Worm (Caenorhabditis elegans) whole organism, L4 larva: ENCODE measurements around the gene cyp-13A6.

Source experiments
- Y48G9A.11 ChIP-seq: fragments of 200-800 bp; sonication (Bioruptor generic); IDR thresholded peaks from 2 replicates; pipeline ENCODE4 v1.3.6; 2022; ENCODE audit warnings: missing genetic modification reagents, missing genetic modification characterization, missing compliant biosample characterization
- Y5F2A.4 ChIP-seq: fragments of 200-800 bp; sonication (Bioruptor generic); optimal IDR thresholded peaks from 2 replicates; lab custom pipeline; 2018; ENCODE audit warnings: mild to moderate bottlenecking, missing genetic modification characterization, missing compliant biosample characterization
- aha-1 ChIP-seq: fragments of 150-350 bp; peaks from one replicate; lab custom pipeline; 2014; ENCODE audit warnings: missing biosample characterization, missing genetic modification characterization
- arid-1 ChIP-seq: fragments of 200-800 bp; sonication (Bioruptor generic); conservative IDR thresholded peaks from 2 replicates; pipeline ENCODE4 v1.3.6; 2022; ENCODE audit warnings: missing genetic modification reagents, missing genetic modification characterization, missing compliant biosample characterization
- ceh-20 ChIP-seq: fragments of 200-800 bp; sonication (Bioruptor generic); IDR thresholded peaks from 2 replicates; pipeline ENCODE4 v1.3.6; 2022; ENCODE audit warnings: missing genetic modification reagents, missing genetic modification characterization, missing compliant biosample characterization
- ceh-28 ChIP-seq: fragments of 150-350 bp; optimal IDR thresholded peaks from 2 replicates; lab custom pipeline; 2014; ENCODE audit warnings: missing biosample characterization, missing genetic modification reagents, missing genetic modification characterization
- ceh-44 ChIP-seq: fragments of 200-800 bp; sonication (Bioruptor generic); IDR thresholded peaks from 2 replicates; pipeline ENCODE4 v1.3.6; 2022; ENCODE audit warnings: missing genetic modification reagents, missing genetic modification characterization, missing compliant biosample characterization
- ceh-62 ChIP-seq: sonication (generic microtip); optimal IDR thresholded peaks from 2 replicates; lab custom pipeline; 2017; ENCODE audit warnings: missing biosample characterization, missing genetic modification characterization
- cey-2 ChIP-seq: sonication (generic microtip); optimal IDR thresholded peaks from 3 replicates; lab custom pipeline; 2017; ENCODE audit warnings: missing genetic modification characterization, mild to moderate bottlenecking, missing compliant biosample characterization, antibody characterized with exemption, borderline replicate concordance; ENCODE audit not compliant: insufficient read depth
- daf-12 ChIP-seq: fragments of 150-350 bp; optimal IDR thresholded peaks from 2 replicates; lab custom pipeline; 2014; ENCODE audit warnings: missing biosample characterization, missing genetic modification reagents, missing genetic modification characterization
- dmd-6 ChIP-seq: fragments of 200-800 bp; sonication (Bioruptor generic); IDR thresholded peaks from 2 replicates; pipeline ENCODE4 v1.3.6; 2022; ENCODE audit warnings: missing genetic modification reagents, missing genetic modification characterization, missing compliant biosample characterization
- dmd-8 ChIP-seq: fragments of 200-800 bp; sonication (Bioruptor generic); IDR thresholded peaks from 2 replicates; pipeline ENCODE4 v1.3.6; 2022; ENCODE audit warnings: missing genetic modification characterization, missing compliant biosample characterization
- dve-1 ChIP-seq: sonication (generic microtip); optimal IDR thresholded peaks from 2 replicates; lab custom pipeline; 2017; ENCODE audit warnings: antibody characterized with exemption, mild to moderate bottlenecking, missing genetic modification characterization, missing compliant biosample characterization; ENCODE audit not compliant: insufficient read depth
- egl-43 ChIP-seq: fragments of 200-800 bp; sonication (Bioruptor generic); IDR thresholded peaks from 2 replicates; pipeline ENCODE4 v1.3.6; 2022; ENCODE audit warnings: missing genetic modification reagents, missing genetic modification characterization, missing compliant biosample characterization
- fkh-10 ChIP-seq: fragments of 150-350 bp; optimal IDR thresholded peaks from 2 replicates; lab custom pipeline; 2014; ENCODE audit warnings: missing biosample characterization, missing genetic modification reagents, missing genetic modification characterization
- fos-1 ChIP-seq: fragments of 150-350 bp; optimal IDR thresholded peaks from 2 replicates; lab custom pipeline; 2014; ENCODE audit warnings: missing biosample characterization, missing genetic modification characterization
- hlh-11 ChIP-seq: fragments of 200-800 bp; sonication (Bioruptor generic); optimal IDR thresholded peaks from 2 replicates; lab custom pipeline; 2018; ENCODE audit warnings: mild to moderate bottlenecking, missing genetic modification characterization, missing compliant biosample characterization
- hlh-30 ChIP-seq: sonication (generic microtip); optimal IDR thresholded peaks from 2 replicates; lab custom pipeline; 2017; ENCODE audit warnings: antibody characterized with exemption, mild to moderate bottlenecking, missing genetic modification characterization, missing compliant biosample characterization; ENCODE audit not compliant: insufficient read depth
- hmg-1.1 ChIP-seq: fragments of 200-800 bp; sonication (Bioruptor generic); IDR thresholded peaks from 2 replicates; pipeline ENCODE4 v1.3.6; 2022; ENCODE audit warnings: missing genetic modification reagents, missing genetic modification characterization, missing compliant biosample characterization
- lin-13 ChIP-seq: fragments of 150-350 bp; optimal IDR thresholded peaks from 2 replicates; lab custom pipeline; 2014; ENCODE audit warnings: missing biosample characterization, missing genetic modification reagents, missing genetic modification characterization
- lin-15B ChIP-seq: fragments of 150-350 bp; sonication (generic microtip); optimal IDR thresholded peaks from 3 replicates; lab custom pipeline; 2014; ENCODE audit warnings: missing biosample characterization, missing genetic modification characterization
- lsy-2 ChIP-seq, 2 experiments: fragments of 150-350 bp in 1 of 2; sonication (generic microtip) in 1 of 2; optimal IDR thresholded peaks; 2 replicates each; lab custom pipeline; 2014 to 2017; ENCODE audit warnings: missing biosample characterization in 2 of 2, missing genetic modification characterization in 2 of 2
- mep-1 ChIP-seq: fragments of 150-350 bp; sonication (generic microtip); optimal IDR thresholded peaks from 3 replicates; lab custom pipeline; 2014; ENCODE audit warnings: missing biosample characterization, missing genetic modification characterization
- mxl-2 ChIP-seq: fragments of 200-800 bp; sonication (Bioruptor generic); conservative IDR thresholded peaks from 2 replicates; pipeline ENCODE4 v1.3.6; 2022; ENCODE audit warnings: missing genetic modification reagents, missing genetic modification characterization, missing compliant biosample characterization
- mxl-3 ChIP-seq: fragments of 200-800 bp; sonication (Bioruptor generic); optimal IDR thresholded peaks from 2 replicates; lab custom pipeline; 2018; ENCODE audit warnings: mild to moderate bottlenecking, missing genetic modification characterization, missing compliant biosample characterization
- nhr-11 ChIP-seq: fragments of 150-350 bp; optimal IDR thresholded peaks from 2 replicates; lab custom pipeline; 2014; ENCODE audit warnings: missing biosample characterization, missing genetic modification characterization
- nhr-28 ChIP-seq: fragments of 150-350 bp; optimal IDR thresholded peaks from 2 replicates; lab custom pipeline; 2014; ENCODE audit warnings: missing biosample characterization, missing genetic modification characterization
- nhr-41 ChIP-seq: fragments of 200-800 bp; sonication (Bioruptor generic); IDR thresholded peaks from 2 replicates; pipeline ENCODE4 v1.3.6; 2022; ENCODE audit warnings: missing genetic modification reagents, missing genetic modification characterization, missing compliant biosample characterization
- nhr-76 ChIP-seq: fragments of 150-350 bp; optimal IDR thresholded peaks from 2 replicates; lab custom pipeline; 2014; ENCODE audit warnings: missing biosample characterization, missing genetic modification characterization
- pqm-1 ChIP-seq: sonication (generic microtip); optimal IDR thresholded peaks from 2 replicates; lab custom pipeline; 2017; ENCODE audit warnings: missing biosample characterization, missing genetic modification characterization
- snpc-1.2 ChIP-seq: fragments of 200-800 bp; sonication (Bioruptor generic); IDR thresholded peaks from 2 replicates; pipeline ENCODE4 v1.3.6; 2022; ENCODE audit warnings: missing genetic modification reagents, missing genetic modification characterization, missing compliant biosample characterization
- tag-97 ChIP-seq: fragments of 200-800 bp; sonication (Bioruptor generic); IDR thresholded peaks from 2 replicates; pipeline ENCODE4 v1.3.6; 2022; ENCODE audit warnings: missing genetic modification characterization, missing compliant biosample characterization
- unc-39 ChIP-seq: sonication (generic microtip); optimal IDR thresholded peaks from 2 replicates; lab custom pipeline; 2017; ENCODE audit warnings: missing biosample characterization, missing genetic modification characterization
- unc-62 ChIP-seq, 3 experiments: fragments of 150-350 bp in 1 of 3; sonication (generic microtip); optimal IDR thresholded peaks in 2 of 3; peaks in 1 of 3; 1 replicate in 1 of 3; 2 replicates in 2 of 3; lab custom pipeline; 2014 to 2017; ENCODE audit warnings: missing biosample characterization in 3 of 3, missing genetic modification characterization in 3 of 3, missing genetic modification reagents in 3 of 3, missing genotype in 1 of 3
- zag-1 ChIP-seq: fragments of 150-350 bp; optimal IDR thresholded peaks from 2 replicates; lab custom pipeline; 2014; ENCODE audit warnings: missing biosample characterization, missing genetic modification characterization
- zfp-2 ChIP-seq: sonication (generic microtip); optimal IDR thresholded peaks from 2 replicates; lab custom pipeline; 2016; ENCODE audit warnings: mild to moderate bottlenecking, missing genetic modification characterization, missing compliant biosample characterization
- zfp-3 ChIP-seq: fragments of 200-800 bp; sonication (Bioruptor generic); conservative IDR thresholded peaks from 2 replicates; pipeline ENCODE4 v1.3.6; 2022; ENCODE audit warnings: missing genetic modification reagents, missing genetic modification characterization, missing compliant biosample characterization
- zip-2 ChIP-seq: fragments of 150-350 bp; optimal IDR thresholded peaks from 2 replicates; lab custom pipeline; 2014; ENCODE audit warnings: missing biosample characterization, missing genetic modification characterization

cyp-13A6 gene

DNA sequence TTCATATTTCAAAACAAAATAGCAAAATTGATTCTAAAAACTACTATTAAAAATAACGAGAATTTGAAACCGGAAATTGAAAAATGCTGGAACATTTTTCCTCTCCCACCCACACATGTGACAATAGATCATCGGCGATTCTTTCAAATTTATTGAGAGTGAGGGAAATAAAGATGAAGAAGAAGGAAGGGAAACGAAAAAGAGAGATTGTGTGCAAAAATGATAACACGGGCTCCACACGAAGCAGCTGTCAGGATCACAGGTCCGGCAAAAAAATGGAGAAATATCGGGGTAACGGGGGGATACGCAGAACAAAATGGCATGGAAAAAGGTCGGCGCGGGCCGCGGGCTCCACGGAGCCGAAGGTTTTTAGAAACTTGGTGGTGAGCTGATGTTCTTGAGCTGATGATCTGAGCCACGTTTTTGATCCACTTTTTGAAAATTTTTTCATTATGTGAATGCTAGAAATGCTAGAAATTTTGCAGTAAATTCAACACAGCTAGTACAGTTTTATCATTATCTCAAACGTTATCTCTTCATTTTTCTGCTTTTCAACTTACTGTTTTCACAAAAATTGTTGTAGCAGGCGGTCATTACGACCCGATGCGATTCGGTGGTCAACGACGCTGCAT lies 44.9 kb downstream of the cyp-13A6 start, which contains the start of gene shk-1 (continued):
- TF ChIP-seq zfp-2 (tag; lab: Kevin White, UChicago) = no peak
- TF ChIP-seq nhr-28 = no peak
- no peak for TF ChIP-seq ceh-20
- TF ChIP-seq Y5F2A.4 = no peak
- no peak for TF ChIP-seq tag-97 (GFP tag; lab: Robert Waterston, UW)
- no peak for TF ChIP-seq fos-1 (tag; lab: Kevin White, UChicago)
- no peak for TF ChIP-seq lsy-2 (tag; optimal IDR thresholded peaks at IDR 0.05; lab: Kevin White, UChicago)
- no peak for TF ChIP-seq snpc-1.2 (GFP tag; lab: Robert Waterston, UW)
- peak; percentile 13 for TF ChIP-seq hlh-30 (tag; lab: Kevin White, UChicago)
- no peak for TF ChIP-seq lin-13
- no peak for TF ChIP-seq nhr-76 (tag; lab: Kevin White, UChicago)
- TF ChIP-seq fkh-10 (GFP tag; lab: Kevin White, UChicago) = no peak
- peak in 1 of 2 experiments; percentile 11 for TF ChIP-seq unc-62 (GFP tag; optimal IDR thresholded peaks at IDR 0.05 in 1 of 2; lab: Kevin White, UChicago)
- TF ChIP-seq unc-62 (tag; optimal IDR thresholded peaks at IDR 0.05; lab: Kevin White, UChicago) = no peak
- no peak for TF ChIP-seq hmg-1.1 (GFP tag; lab: Robert Waterston, UW)
- peak; percentile 90 for TF ChIP-seq nhr-11
- TF ChIP-seq daf-12 (tag; lab: Kevin White, UChicago) = no peak
- no peak for TF ChIP-seq nhr-41 (GFP tag; lab: Robert Waterston, UW)
- no peak for TF ChIP-seq zfp-3
- TF ChIP-seq dve-1 (tag; lab: Kevin White, UChicago) = no peak
- TF ChIP-seq ceh-44 (GFP tag; lab: Robert Waterston, UW) = no peak
- TF ChIP-seq mxl-2 (GFP tag; lab: Robert Waterston, UW) = no peak
- no peak for TF ChIP-seq ceh-62 (tag; lab: Kevin White, UChicago)
- TF ChIP-seq dmd-8 (GFP tag; lab: Robert Waterston, UW) = no peak
- no peak for TF ChIP-seq zip-2 (tag; lab: Kevin White, UChicago)
- TF ChIP-seq, all 104 proteins: peak for 6

ce11 chrII:9755425-9755824 lies 47.2 kb downstream of the cyp-13A6 start:
- no peak for TF ChIP-seq lin-15B (tag; lab: Kevin White, UChicago)
- TF ChIP-seq pqm-1 = no peak
- no peak for TF ChIP-seq unc-39

- TF ChIP-seq ceh-44 (GFP tag; lab: Robert Waterston, UW) = no peak
- no peak for TF ChIP-seq nhr-76 (tag; lab: Kevin White, UChicago)
Measured at ce11 chrII:9753730-9754129, 48.9 kb downstream of the cyp-13A6 start, which contains the start of gene ZK1321.1. Gene ZK1321.1, plus strand, starts transcription at chrII:9754030.

DNA sequence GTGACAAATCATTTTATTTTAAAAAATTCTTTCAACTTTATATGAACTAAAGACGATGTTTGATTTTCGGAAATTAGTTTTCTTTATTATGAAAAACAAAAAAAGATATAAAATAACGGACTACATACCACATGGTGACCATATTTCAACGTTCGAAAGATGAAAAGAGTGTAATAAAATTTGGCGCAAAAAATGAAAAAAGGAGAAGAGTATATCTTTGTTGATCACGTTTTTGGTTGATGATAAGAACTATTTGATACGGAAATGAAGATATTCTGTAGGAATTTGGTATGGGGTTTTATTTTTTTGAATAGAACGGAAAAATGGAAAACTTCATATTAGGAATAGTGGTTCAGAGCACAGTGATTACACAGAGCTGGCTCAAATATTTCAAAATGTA lies 49.6 kb downstream of the cyp-13A6 start, which contains the start of gene Y53C12B.7:
Y53C12B.7 (minus strand) TSS at position 163 of the 400 bp plus-strand sequence.
- TF ChIP-seq dmd-6 (GFP tag; lab: Robert Waterston, UW) (peak; percentile 29), cey-2 (tag; lab: Kevin White, UChicago) (peak; percentile 24), mxl-3 (GFP tag; lab: Kevin White, UChicago) (peak; percentile 29), aha-1 (tag; lab: Kevin White, UChicago) (no peak), arid-1 (GFP tag; lab: Robert Waterston, UW) (no peak), snpc-1.2 (GFP tag; lab: Robert Waterston, UW) (no peak), mep-1 (tag; lab: Kevin White, UChicago) (no peak)

DNA sequence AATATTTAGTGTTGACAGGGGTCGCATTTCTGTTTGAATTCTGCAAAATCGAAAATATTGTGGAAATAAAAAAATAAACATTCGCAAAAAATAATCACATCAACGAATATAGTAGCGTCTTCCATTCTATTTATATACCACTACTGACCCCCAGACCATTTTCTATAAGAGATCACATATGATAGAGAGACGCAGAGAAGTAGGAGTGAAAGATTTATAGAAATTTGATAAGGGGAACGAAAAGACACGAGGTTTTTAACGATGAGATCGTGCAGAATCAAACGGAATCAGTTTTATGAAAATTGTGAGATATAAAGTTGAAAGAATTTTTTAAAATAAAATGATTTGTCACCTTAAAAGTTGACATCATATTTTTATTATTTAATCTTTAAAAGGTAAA lies 50.3 kb downstream of the cyp-13A6 start:
- TF ChIP-seq zag-1 (tag; lab: Kevin White, UChicago) (no peak), Y48G9A.11 (GFP tag; lab: Robert Waterston, UW) (no peak), snpc-1.2 (GFP tag; lab: Robert Waterston, UW) (no peak), dmd-6 (GFP tag; lab: Robert Waterston, UW) (peak; percentile 17; the same call in 1 of the 2 replicates), nhr-28 (peak; percentile 26), ceh-28 (no peak), mxl-3 (GFP tag; lab: Kevin White, UChicago) (peak; percentile 44), ceh-20 (0 out of 2 replicates have a peak, but pooled peaks have one; percentile 13), hlh-11 (tag; lab: Kevin White, UChicago) (peak; percentile 43), egl-43 (GFP tag; lab: Robert Waterston, UW) (no peak), hlh-30 (tag; lab: Kevin White, UChicago) (peak; percentile 66), lsy-2 (tag; optimal IDR thresholded peaks at IDR 0.05; lab: Kevin White, UChicago) (peak in 1 of 2 experiments; percentile 32)
